Fruit fly (Drosophila melanogaster): Measurements from ENCODE around the gene Acp76A.

Gene Acp76A

DNA sequence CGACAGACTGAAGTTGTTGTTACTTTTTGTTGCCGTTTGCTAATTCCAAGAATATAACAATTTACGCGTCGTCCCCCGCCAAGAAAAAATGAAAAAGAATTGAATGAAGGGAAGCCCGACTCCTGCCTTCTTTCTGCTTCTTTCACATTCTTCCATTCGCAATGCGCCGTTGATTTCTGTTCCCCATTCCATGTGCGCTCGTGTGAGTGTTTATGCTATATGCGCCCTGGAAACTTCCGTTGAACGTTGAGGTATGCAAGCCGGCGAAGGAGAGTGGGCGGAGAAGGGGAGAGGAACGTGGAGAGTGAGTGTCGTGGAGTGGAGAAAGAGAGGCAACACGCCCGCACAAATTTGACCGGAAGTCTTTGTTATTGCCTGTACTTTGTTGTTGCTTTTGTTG lies 27.2 kb upstream of the Acp76A start:
- no peak for TF ChIP-seq CG17806 (tag; optimal IDR thresholded peaks at IDR 0.05)
- 0 out of 2 replicates have a peak, but pooled peaks have one; percentile 15 for TF ChIP-seq CG12605 (GFP tag; IDR thresholded peaks at IDR 0.05)
- peak; percentile 72 for TF ChIP-seq CG13204 (GFP tag; optimal IDR thresholded peaks at IDR 0.05)
- TF ChIP-seq fd96Ca (GFP tag; IDR thresholded peaks at IDR 0.05), result peak; percentile 48; the same call in 1 of the 3 replicates
- TF ChIP-seq CG32121 (GFP tag; IDR thresholded peaks at IDR 0.05), result no peak
- TF ChIP-seq CG9948 (tag; optimal IDR thresholded peaks at IDR 0.05), result no peak
- TF ChIP-seq EcR (GFP tag; optimal IDR thresholded peaks at IDR 0.05), result peak; percentile 55
- no peak for TF ChIP-seq CG14655 (GFP tag; optimal IDR thresholded peaks at IDR 0.05)
- no peak for TF ChIP-seq CG10348 (GFP tag; IDR thresholded peaks at IDR 0.05)
- TF ChIP-seq CG4496 (GFP tag; IDR thresholded peaks at IDR 0.05), result peak; percentile 16; the same call in 1 of the 3 replicates
- TF ChIP-seq gl (tag; optimal IDR thresholded peaks at IDR 0.05), result peak; percentile 69

DNA sequence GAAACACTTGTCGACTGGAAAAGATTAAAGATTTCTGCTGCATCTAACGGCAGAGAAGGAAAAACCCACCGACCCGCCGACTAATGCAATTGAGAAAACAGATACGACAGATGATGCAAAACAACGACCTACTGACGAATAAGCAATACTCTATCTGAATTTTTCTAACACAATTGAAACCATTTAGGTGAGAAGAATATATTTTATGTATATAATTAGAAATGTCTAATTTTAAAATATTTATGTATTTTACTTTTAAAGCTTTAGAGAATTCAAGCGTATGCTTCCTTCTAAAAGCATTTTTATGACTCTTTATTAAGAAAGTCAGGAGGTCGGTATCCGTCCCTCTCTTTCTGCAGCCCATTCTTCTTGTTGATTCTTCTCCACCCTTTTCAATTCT lies 26.6 kb upstream of the Acp76A start:
- TF ChIP-seq EcR (GFP tag; optimal IDR thresholded peaks at IDR 0.05), result no peak
- peak; percentile 31 for TF ChIP-seq CG17806 (tag; optimal IDR thresholded peaks at IDR 0.05)
- no peak for TF ChIP-seq rn (GFP tag; IDR thresholded peaks at IDR 0.05)
- peak; percentile 31 for TF ChIP-seq CG12605 (GFP tag; IDR thresholded peaks at IDR 0.05)
- peak; percentile 18 for TF ChIP-seq CG34367 (tag; optimal IDR thresholded peaks at IDR 0.05)
- peak; percentile 36 for TF ChIP-seq Ets98B (GFP tag; IDR thresholded peaks at IDR 0.05)
- peak; percentile 69 for TF ChIP-seq CG4496 (GFP tag; IDR thresholded peaks at IDR 0.05)
- TF ChIP-seq gl (tag; optimal IDR thresholded peaks at IDR 0.05), result no peak
- peak; percentile 66 for TF ChIP-seq CG14655 (GFP tag; optimal IDR thresholded peaks at IDR 0.05)
- TF ChIP-seq CG8159 (tag; optimal IDR thresholded peaks at IDR 0.05), result peak; percentile 32
- TF ChIP-seq CG15710 (tag; optimal IDR thresholded peaks at IDR 0.05), result peak; percentile 1
- TF ChIP-seq CG10348 (GFP tag; IDR thresholded peaks at IDR 0.05), result no peak
- peak; percentile 61 for TF ChIP-seq CG8301 (tag; optimal IDR thresholded peaks at IDR 0.05)
- no peak for TF ChIP-seq Pif1B (GFP tag; optimal IDR thresholded peaks at IDR 0.05)
- TF ChIP-seq Pif1A (GFP tag; optimal IDR thresholded peaks at IDR 0.05), result no peak
- TF ChIP-seq CG9948 (tag; optimal IDR thresholded peaks at IDR 0.05), result peak; percentile 37
- peak; percentile 46 for TF ChIP-seq CG32121 (GFP tag; IDR thresholded peaks at IDR 0.05)
- no peak for TF ChIP-seq Snoo (tag; optimal IDR thresholded peaks at IDR 0.05)
- TF ChIP-seq CG13204 (GFP tag; optimal IDR thresholded peaks at IDR 0.05), result no peak
- no peak for TF ChIP-seq fd96Ca (GFP tag; IDR thresholded peaks at IDR 0.05)
- no peak for TF ChIP-seq D1 (tag; optimal IDR thresholded peaks at IDR 0.05)

DNA sequence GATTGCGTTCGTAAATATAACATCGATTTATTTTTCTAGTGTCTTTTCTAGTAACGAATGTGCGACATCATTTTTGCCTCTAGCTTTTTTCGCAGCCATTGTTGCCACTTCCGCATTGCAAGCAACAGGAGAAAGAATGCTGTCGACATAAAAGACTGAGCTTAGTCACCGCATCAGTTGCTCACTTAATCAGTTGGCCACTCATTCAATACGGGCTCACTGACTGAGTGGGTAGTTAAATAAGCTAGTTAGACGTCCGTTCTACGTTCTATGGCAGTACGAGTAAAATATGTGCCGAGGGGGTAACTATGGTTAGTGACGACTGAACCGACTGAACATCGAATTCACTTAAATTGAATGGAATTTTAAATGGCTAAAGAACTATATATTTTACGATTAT lies 24.1 kb upstream of the Acp76A start:
- TF ChIP-seq CG14655 (GFP tag; optimal IDR thresholded peaks at IDR 0.05) (peak; percentile 12), fd96Ca (GFP tag; IDR thresholded peaks at IDR 0.05) (no peak)

DNA sequence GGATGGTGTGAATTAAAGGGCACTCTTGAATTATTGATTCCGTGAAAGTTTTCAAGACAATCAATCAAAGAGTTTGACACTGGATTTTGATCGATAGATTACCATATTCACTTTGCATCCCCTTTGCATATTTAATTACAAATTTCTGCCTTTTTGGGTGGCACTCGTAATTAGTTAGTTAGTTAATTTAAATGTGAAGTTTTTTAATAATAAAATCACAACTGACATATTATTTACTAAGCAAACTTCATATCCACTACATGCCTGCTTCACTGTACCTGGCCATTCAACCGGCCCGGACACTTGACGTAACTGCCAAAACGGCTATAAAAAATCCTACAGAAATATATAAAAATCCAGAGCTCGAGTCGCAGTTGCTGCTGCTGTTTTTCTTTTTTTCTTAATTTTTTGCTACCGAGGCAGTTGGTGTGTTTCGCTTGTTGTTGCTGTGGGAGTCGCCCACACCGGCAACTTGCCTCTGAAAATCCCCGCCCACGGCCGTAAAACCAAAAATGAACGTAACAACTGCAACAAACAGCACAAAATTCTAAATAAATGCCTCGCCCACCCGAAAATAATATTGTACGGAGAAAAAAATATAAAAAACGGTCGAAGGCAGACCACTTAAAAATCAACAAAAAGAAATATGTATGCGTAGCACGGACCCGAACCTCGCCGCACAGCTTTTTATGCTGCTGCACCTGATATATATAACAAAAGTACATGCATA lies 23.0 kb upstream of the Acp76A start:
- peak; percentile 30; the same call in 1 of the 3 replicates for TF ChIP-seq CG4496 (GFP tag; IDR thresholded peaks at IDR 0.05)
- TF ChIP-seq CG32121 (GFP tag; IDR thresholded peaks at IDR 0.05), result peak; percentile 23; the same call in 1 of the 2 replicates
- no peak for TF ChIP-seq CG10348 (GFP tag; IDR thresholded peaks at IDR 0.05)
- TF ChIP-seq CG8159 (tag; optimal IDR thresholded peaks at IDR 0.05), result no peak
- TF ChIP-seq CG13204 (GFP tag; optimal IDR thresholded peaks at IDR 0.05), result no peak
- peak; percentile 0 for TF ChIP-seq EcR (GFP tag; optimal IDR thresholded peaks at IDR 0.05)
- no peak for TF ChIP-seq CG14655 (GFP tag; optimal IDR thresholded peaks at IDR 0.05)

DNA sequence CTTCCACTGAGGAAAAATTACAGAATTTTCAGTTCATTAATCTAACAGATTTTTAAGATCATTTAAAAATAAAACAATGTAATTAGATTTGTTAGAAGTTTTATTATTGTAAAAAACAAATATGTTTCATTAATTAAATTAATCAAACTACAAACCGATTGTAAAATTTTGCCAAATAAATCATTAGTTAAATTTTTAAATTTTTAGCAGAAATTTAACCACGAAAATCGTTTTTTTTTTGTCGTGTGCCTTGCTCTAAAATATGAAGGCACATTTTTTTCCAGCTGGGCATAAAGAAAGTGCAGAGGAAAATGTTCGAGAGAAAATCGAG lies 22.0 kb upstream of the Acp76A start:
- TF ChIP-seq Ets98B (GFP tag; IDR thresholded peaks at IDR 0.05) (no peak), rn (GFP tag; IDR thresholded peaks at IDR 0.05) (no peak), CG32121 (GFP tag; IDR thresholded peaks at IDR 0.05) (no peak), EcR (GFP tag; optimal IDR thresholded peaks at IDR 0.05) (no peak), CG4496 (GFP tag; IDR thresholded peaks at IDR 0.05) (no peak), CG17806 (tag; optimal IDR thresholded peaks at IDR 0.05) (no peak), CG9948 (tag; optimal IDR thresholded peaks at IDR 0.05) (no peak), CG10348 (GFP tag; IDR thresholded peaks at IDR 0.05) (no peak), CG13204 (GFP tag; optimal IDR thresholded peaks at IDR 0.05) (no peak), gl (tag; optimal IDR thresholded peaks at IDR 0.05) (no peak), fd96Ca (GFP tag; IDR thresholded peaks at IDR 0.05) (no peak), CG8159 (tag; optimal IDR thresholded peaks at IDR 0.05) (no peak), CG12605 (GFP tag; IDR thresholded peaks at IDR 0.05) (no peak), CG8301 (tag; optimal IDR thresholded peaks at IDR 0.05) (no peak), D1 (tag; optimal IDR thresholded peaks at IDR 0.05) (no peak), CG14655 (GFP tag; optimal IDR thresholded peaks at IDR 0.05) (no peak), Snoo (tag; optimal IDR thresholded peaks at IDR 0.05) (no peak), CG15710 (tag; optimal IDR thresholded peaks at IDR 0.05) (no peak), CG34367 (tag; optimal IDR thresholded peaks at IDR 0.05) (no peak)

DNA sequence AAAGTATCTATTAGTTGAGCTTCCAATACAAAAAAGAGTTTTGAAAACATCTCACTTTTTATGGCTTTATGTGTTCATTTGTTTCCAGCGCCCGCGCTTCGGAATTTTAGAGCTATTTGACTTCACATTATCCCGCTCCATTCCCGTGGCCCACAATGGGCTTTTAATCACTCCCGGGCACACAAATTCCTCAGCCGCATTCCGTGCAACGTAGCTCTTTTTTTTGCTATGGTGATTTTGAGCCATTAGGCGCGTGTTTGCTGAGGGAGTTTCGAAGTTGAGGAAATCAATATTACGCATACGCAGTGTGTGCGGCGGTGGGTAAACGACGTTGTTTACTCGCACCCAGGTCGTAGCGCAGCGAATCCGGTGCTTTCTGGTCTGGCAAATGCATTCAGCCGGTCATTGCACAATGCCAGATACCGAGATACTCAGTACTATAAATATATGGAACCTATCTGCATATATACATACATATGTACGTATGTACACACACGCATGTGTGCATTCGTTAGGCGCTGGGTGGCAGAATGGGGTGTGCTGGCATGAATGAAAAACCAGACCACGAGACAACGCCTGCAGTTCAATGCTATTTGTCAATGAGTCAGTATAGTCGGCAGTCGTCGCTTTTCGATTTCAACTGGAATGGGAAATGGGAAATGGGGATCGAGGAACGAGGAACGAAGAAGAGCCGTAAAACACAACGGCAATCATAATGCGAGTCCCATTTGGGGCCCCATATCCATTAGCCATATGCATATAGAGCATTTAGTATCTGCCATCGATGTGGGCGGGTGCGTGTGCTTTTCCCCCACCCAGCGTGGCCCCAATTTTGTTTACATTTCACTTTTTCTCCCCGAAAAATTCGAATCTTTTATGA lies 21.4 kb upstream of the Acp76A start:
- peak; percentile 86 for TF ChIP-seq EcR (GFP tag; optimal IDR thresholded peaks at IDR 0.05)
- TF ChIP-seq rn (GFP tag; IDR thresholded peaks at IDR 0.05), result no peak
- TF ChIP-seq Pif1A (GFP tag; optimal IDR thresholded peaks at IDR 0.05), result no peak
- no peak for TF ChIP-seq CG10348 (GFP tag; IDR thresholded peaks at IDR 0.05)
- no peak for TF ChIP-seq CG14655 (GFP tag; optimal IDR thresholded peaks at IDR 0.05)
- TF ChIP-seq CG34367 (tag; optimal IDR thresholded peaks at IDR 0.05), result no peak
- 0 out of 3 replicates have a peak, but pooled peaks have one; percentile 31 for TF ChIP-seq CG4496 (GFP tag; IDR thresholded peaks at IDR 0.05)
- no peak for TF ChIP-seq CG8159 (tag; optimal IDR thresholded peaks at IDR 0.05)
- 0 out of 2 replicates have a peak, but pooled peaks have one; percentile 14 for TF ChIP-seq CG12605 (GFP tag; IDR thresholded peaks at IDR 0.05)
- peak; percentile 38; the same call in 1 of the 2 replicates for TF ChIP-seq Ets98B (GFP tag; IDR thresholded peaks at IDR 0.05)
- no peak for TF ChIP-seq Pif1B (GFP tag; optimal IDR thresholded peaks at IDR 0.05)

All from whole organism, pupa.